Fruit fly (Drosophila melanogaster) whole organism, adult: Measurements from ENCODE around the gene CG4455.

Source experiments
- CG11617 ChIP-seq: fragments of 200-800 bp; sonication (Bioruptor generic); optimal IDR thresholded peaks from 2 replicates; lab custom pipeline; 2017; ENCODE audit warnings: mild to moderate bottlenecking, missing biosample characterization, missing genetic modification reagents, missing genetic modification characterization
- CG14711 ChIP-seq: fragments of 200-800 bp; sonication (Bioruptor generic); optimal IDR thresholded peaks from 2 replicates; lab custom pipeline; 2018; ENCODE audit warnings: missing biosample characterization, mild to moderate bottlenecking, missing genetic modification characterization, moderate library complexity
- CG1620 ChIP-seq: fragments of 200-800 bp; sonication (Bioruptor generic); optimal IDR thresholded peaks from 2 replicates; lab custom pipeline; 2016; ENCODE audit warnings: missing biosample characterization, missing genetic modification characterization
- CG7101 ChIP-seq: fragments of 200-800 bp; sonication (Bioruptor generic); optimal IDR thresholded peaks from 2 replicates; lab custom pipeline; 2018; ENCODE audit warnings: missing biosample characterization, mild to moderate bottlenecking, missing genetic modification characterization, moderate library complexity
- Hr96 ChIP-seq: fragments of 200-800 bp; sonication (Bioruptor generic); optimal IDR thresholded peaks from 2 replicates; lab custom pipeline; 2016; ENCODE audit warnings: missing biosample characterization, missing genetic modification characterization
- cic ChIP-seq: fragments of 200-800 bp; sonication (Bioruptor generic); optimal IDR thresholded peaks from 2 replicates; lab custom pipeline; 2017; ENCODE audit warnings: missing biosample characterization, mild to moderate bottlenecking, missing genetic modification characterization, moderate library complexity
- toe ChIP-seq: fragments of 200-800 bp; sonication (Bioruptor generic); optimal IDR thresholded peaks from 2 replicates; lab custom pipeline; 2016; ENCODE audit warnings: missing biosample characterization, missing genetic modification characterization

DNA sequence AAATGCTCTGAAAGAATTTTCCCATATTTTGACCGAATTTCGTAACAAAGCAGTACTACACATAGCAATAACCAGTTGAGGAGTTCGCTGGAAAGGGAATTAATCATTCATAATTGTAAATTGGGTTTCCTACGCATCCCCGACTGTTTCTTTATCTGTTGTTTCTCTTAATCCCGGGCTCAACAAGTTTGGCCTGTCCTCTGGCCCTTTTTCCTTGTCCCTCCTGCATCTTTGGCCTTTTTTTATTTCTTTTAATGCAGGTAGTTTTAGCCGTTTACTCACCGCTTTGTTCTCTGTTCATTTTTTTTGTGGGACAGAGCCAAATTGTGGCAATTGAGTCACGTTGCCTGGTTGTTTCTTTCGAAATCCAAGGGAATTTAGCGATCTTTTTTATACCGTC lies 1.0 kb downstream of the CG4455 start:
- TF ChIP-seq cic (no peak), CG7101 (tag; lab: Kevin White, UChicago) (no peak), CG11617 (no peak), toe (GFP tag; lab: Kevin White, UChicago) (no peak), Hr96 (GFP tag; lab: Kevin White, UChicago) (no peak), CG1620 (GFP tag; lab: Kevin White, UChicago) (no peak), CG14711 (tag; lab: Kevin White, UChicago) (no peak)
